Worm (Caenorhabditis elegans) whole organism, young adult: ENCODE results near the gene mtch-1.

ENCODE experiments used
- F10E7.11 ChIP-seq: sonication (generic microtip); optimal IDR thresholded peaks from 2 replicates; lab custom pipeline; 2017; ENCODE audit warnings: mild to moderate bottlenecking, missing genetic modification characterization, moderate library complexity, missing compliant biosample characterization
- F23B12.7 ChIP-seq: sonication (generic microtip); optimal IDR thresholded peaks from 2 replicates; lab custom pipeline; 2017; ENCODE audit warnings: missing genetic modification characterization, mild to moderate bottlenecking, missing compliant biosample characterization, antibody characterized with exemption, moderate library complexity; ENCODE audit not compliant: insufficient read depth
- F57C9.4 ChIP-seq: sonication (generic microtip); optimal IDR thresholded peaks from 2 replicates; lab custom pipeline; 2017; ENCODE audit warnings: mild to moderate bottlenecking, missing genetic modification characterization, missing compliant biosample characterization
- K11D2.4 ChIP-seq: fragments of 200-800 bp; sonication (Bioruptor generic); IDR thresholded peaks from 2 replicates; pipeline ENCODE4 v1.3.6; 2022; ENCODE audit warnings: missing genetic modification reagents, missing genetic modification characterization, missing compliant biosample characterization
- K12H6.12 ChIP-seq: fragments of 200-800 bp; sonication (Bioruptor generic); optimal IDR thresholded peaks from 2 replicates; lab custom pipeline; 2018; ENCODE audit warnings: mild to moderate bottlenecking, missing genetic modification characterization, missing compliant biosample characterization
- ZK185.1 ChIP-seq: sonication (generic microtip); optimal IDR thresholded peaks from 2 replicates; lab custom pipeline; 2016; ENCODE audit warnings: mild to moderate bottlenecking, missing genetic modification characterization, missing compliant biosample characterization; ENCODE audit not compliant: poor library complexity, severe bottlenecking
- akir-1 ChIP-seq: fragments of 200-800 bp; sonication (Bioruptor generic); optimal IDR thresholded peaks from 2 replicates; lab custom pipeline; 2018; ENCODE audit warnings: mild to moderate bottlenecking, missing genetic modification characterization, moderate library complexity, missing compliant biosample characterization
- dpl-1 ChIP-seq: fragments of 150-350 bp; optimal IDR thresholded peaks from 2 replicates; lab custom pipeline; 2014; ENCODE audit warnings: missing biosample characterization, missing genetic modification reagents, missing genetic modification characterization
- mcd-1 ChIP-seq: fragments of 200-800 bp; sonication (Bioruptor generic); IDR thresholded peaks from 2 replicates; pipeline ENCODE4 v1.3.6; 2022; ENCODE audit warnings: missing genetic modification reagents, missing genetic modification characterization, missing compliant biosample characterization
- pha-4 ChIP-seq: fragments of 150-350 bp; sonication (generic microtip); optimal IDR thresholded peaks from 2 replicates; lab custom pipeline; 2014; ENCODE audit warnings: missing biosample characterization, missing genetic modification reagents, missing genetic modification characterization
- unc-62 ChIP-seq: fragments of 150-350 bp; optimal IDR thresholded peaks from 2 replicates; lab custom pipeline; 2014; ENCODE audit warnings: missing biosample characterization, missing genetic modification reagents, missing genetic modification characterization
- zfh-2 ChIP-seq: fragments of 200-800 bp; sonication (Bioruptor generic); conservative IDR thresholded peaks from 2 replicates; pipeline ENCODE4 v1.3.6; 2022; ENCODE audit warnings: missing genetic modification reagents, missing genetic modification characterization, missing compliant biosample characterization

DNA sequence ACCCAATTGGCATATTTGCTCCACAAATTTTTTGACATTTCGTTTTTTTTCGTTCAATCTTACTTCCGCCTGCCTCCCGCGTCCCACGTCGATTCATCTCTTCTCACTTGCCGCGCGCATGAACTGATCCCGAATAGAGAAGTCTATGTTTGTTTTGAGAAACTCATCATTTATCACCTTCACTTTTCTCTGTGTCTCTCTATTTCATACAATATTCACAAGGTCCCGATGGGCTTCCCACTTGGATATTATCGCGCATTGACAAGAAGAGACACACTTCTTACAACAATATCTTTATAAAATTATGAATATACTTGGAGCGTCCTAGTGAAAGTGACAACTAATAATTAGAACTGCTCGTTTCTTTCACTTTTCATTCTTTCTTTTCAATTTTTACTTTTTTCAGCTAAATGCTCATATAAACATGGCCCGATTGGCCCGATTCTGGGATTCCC, 15.4 kb downstream of the mtch-1 start, which contains the start of gene insc-1:
- TF ChIP-seq F57C9.4 (tag; lab: Kevin White, UChicago): no peak
- TF ChIP-seq unc-62 (GFP tag; lab: Kevin White, UChicago): no peak
- TF ChIP-seq pha-4: no peak
- no peak for TF ChIP-seq dpl-1 (GFP tag; lab: Kevin White, UChicago)
- TF ChIP-seq mcd-1 (GFP tag; lab: Robert Waterston, UW): no peak
- TF ChIP-seq K11D2.4 (GFP tag; lab: Robert Waterston, UW): no peak
- TF ChIP-seq F23B12.7: no peak
- no peak for TF ChIP-seq K12H6.12
- TF ChIP-seq zfh-2 (GFP tag; lab: Robert Waterston, UW): no peak
- no peak for TF ChIP-seq ZK185.1 (tag; lab: Kevin White, UChicago)
- no peak for TF ChIP-seq akir-1 (GFP tag; lab: Kevin White, UChicago)
- no peak for TF ChIP-seq F10E7.11
